Fruit fly (Drosophila melanogaster) whole organism: ENCODE results near the gene Ir94d.

Experiments
- CG8478 ChIP-seq: fragments of >200 bp; optimal IDR thresholded peaks from 2 replicates; lab custom pipeline; 2018; ENCODE audit warnings: inconsistent platforms
- Dll ChIP-seq: fragments of >200 bp; optimal IDR thresholded peaks from 2 replicates; lab custom pipeline; 2017
- EcR ChIP-seq, 2 experiments: fragments of >200 bp; optimal IDR thresholded peaks; 2 replicates each; lab custom pipeline; 2017; ENCODE audit warnings: missing biosample characterization in 2 of 2, missing genetic modification characterization in 2 of 2, missing genetic modification reagents in 2 of 2
- pan ChIP-seq: fragments of >200 bp; optimal IDR thresholded peaks from 2 replicates; lab custom pipeline; 2017
- psq ChIP-seq: fragments of >200 bp; optimal IDR thresholded peaks from 2 replicates; lab custom pipeline; 2017
- usp ChIP-seq: fragments of >200 bp; optimal IDR thresholded peaks from 2 replicates; lab custom pipeline; 2017; ENCODE audit warnings: missing biosample characterization, missing genetic modification characterization, mixed read lengths

The Ir94d gene

DNA sequence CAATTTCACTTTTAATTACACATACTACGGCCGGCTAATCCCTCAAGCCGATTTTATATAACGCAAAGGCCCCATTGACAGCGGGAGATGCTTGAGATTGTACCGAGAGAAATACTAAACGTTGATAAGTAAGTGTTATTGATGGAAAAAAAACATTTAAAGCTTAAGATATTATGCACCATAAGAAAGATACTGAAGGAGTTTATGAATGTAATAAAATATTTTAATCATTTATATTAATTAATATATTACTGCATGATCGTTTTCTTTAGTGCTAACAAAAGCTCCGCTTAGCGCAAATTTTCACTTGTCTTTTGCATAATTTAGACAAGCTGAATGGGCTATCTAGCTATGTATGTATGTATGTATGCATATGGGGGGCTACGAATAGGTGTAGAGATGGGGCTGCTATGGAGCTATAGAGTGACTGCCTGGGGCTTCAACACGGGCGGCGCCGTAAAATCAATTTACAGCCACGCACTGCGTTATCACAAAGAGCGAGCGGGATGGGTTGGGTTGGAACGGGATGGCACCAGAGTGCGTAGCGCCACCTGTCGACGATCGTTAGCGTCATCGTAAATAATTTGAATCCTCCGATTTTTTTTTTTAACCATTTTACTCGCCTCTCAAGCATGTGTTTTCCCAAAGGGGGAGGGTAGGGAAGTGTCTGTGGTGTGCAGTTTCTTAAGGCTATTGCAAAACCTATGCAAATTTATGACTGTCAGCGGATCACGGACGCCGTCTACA, 5.9 kb upstream of the Ir94d start:
- TF ChIP-seq Dll (lab: Kevin White, UChicago) = no peak
- no peak for TF ChIP-seq psq
- no peak for TF ChIP-seq CG8478 (lab: Kevin White, UChicago)
- no peak for TF ChIP-seq usp
- no peak for TF ChIP-seq EcR (GFP tag; optimal IDR thresholded peaks at IDR 0.05; lab: Kevin White, UChicago)
- no peak for TF ChIP-seq pan (lab: Kevin White, UChicago)

dm6 chr3R:23398979-23399378, 3.6 kb upstream of the Ir94d start:
- TF ChIP-seq usp = no peak

- TF ChIP-seq CG8478 (lab: Kevin White, UChicago) (no peak), pan (lab: Kevin White, UChicago) (no peak), psq (no peak), Dll (lab: Kevin White, UChicago) (no peak), usp (no peak), EcR (GFP tag; optimal IDR thresholded peaks at IDR 0.05; lab: Kevin White, UChicago) (no peak)
These were observed 2.9 kb upstream of the Ir94d start for dm6 chr3R:23399679-23400078.

- TF ChIP-seq EcR (GFP tag; optimal IDR thresholded peaks at IDR 0.05; lab: Kevin White, UChicago) (no peak), Dll (lab: Kevin White, UChicago) (no peak), usp (no peak), psq (no peak), CG8478 (lab: Kevin White, UChicago) (no peak), pan (lab: Kevin White, UChicago) (no peak)
These were observed 1.1 kb upstream of the Ir94d start for dm6 chr3R:23401519-23401918.

DNA sequence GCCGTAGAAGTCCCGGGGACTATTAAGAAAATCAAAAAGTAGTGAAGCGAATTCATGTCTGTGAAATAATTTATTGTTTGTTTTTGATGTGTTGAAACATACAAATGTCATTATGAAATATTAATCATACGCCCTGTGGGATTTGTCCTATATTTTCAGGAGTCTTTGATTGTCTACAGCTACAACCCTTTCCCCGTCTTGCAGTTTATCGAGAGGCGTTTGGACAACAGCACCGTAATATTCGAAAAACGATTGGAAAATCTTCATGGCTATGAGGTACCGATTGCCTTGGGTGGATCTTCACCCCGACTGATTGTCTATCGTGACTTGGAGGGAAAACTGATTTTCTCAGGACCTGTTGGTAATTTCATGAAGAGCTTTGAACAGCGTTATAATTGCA, 1.0 kb downstream of the Ir94d start, which contains the start of gene CG17380:
TSS of gene CG17380 (minus strand) at position 101 of the 400 bp plus-strand sequence.
- TF ChIP-seq pan (lab: Kevin White, UChicago) = no peak
- TF ChIP-seq psq = no peak
- no peak for TF ChIP-seq CG8478 (lab: Kevin White, UChicago)

- TF ChIP-seq usp (no peak), Dll (lab: Kevin White, UChicago) (no peak), psq (no peak), EcR (GFP tag; optimal IDR thresholded peaks at IDR 0.05; lab: Kevin White, UChicago) (no peak), CG8478 (lab: Kevin White, UChicago) (no peak), pan (lab: Kevin White, UChicago) (no peak)
These were observed 2.6 kb downstream of the Ir94d start, which contains the start of gene Ir94e for dm6 chr3R:23405209-23405608. Ir94e (plus strand) TSS chr3R:23405509.

dm6 chr3R:23407880-23408279, 5.3 kb downstream of the Ir94d start:
- no peak for TF ChIP-seq pan (lab: Kevin White, UChicago)
- TF ChIP-seq psq = no peak
- TF ChIP-seq usp = no peak
- no peak for TF ChIP-seq Dll (lab: Kevin White, UChicago)
- TF ChIP-seq EcR (GFP tag; optimal IDR thresholded peaks at IDR 0.05; lab: Kevin White, UChicago) = no peak
- TF ChIP-seq CG8478 (lab: Kevin White, UChicago) = no peak

- TF ChIP-seq pan (lab: Kevin White, UChicago) (no peak), EcR (GFP tag; optimal IDR thresholded peaks at IDR 0.05; lab: Kevin White, UChicago) (no peak), CG8478 (lab: Kevin White, UChicago) (no peak), psq (no peak), Dll (lab: Kevin White, UChicago) (no peak), usp (no peak)
These were observed 14.0 kb downstream of the Ir94d start for dm6 chr3R:23416579-23416978.

- TF ChIP-seq psq = no peak
- no peak for TF ChIP-seq pan (lab: Kevin White, UChicago)
- TF ChIP-seq EcR (GFP tag; optimal IDR thresholded peaks at IDR 0.05; lab: Kevin White, UChicago) = no peak
- TF ChIP-seq Dll (lab: Kevin White, UChicago) = no peak
- no peak for TF ChIP-seq CG8478 (lab: Kevin White, UChicago)
- TF ChIP-seq usp = no peak
These were observed 15.0 kb downstream of the Ir94d start for dm6 chr3R:23417650-23418049.

DNA sequence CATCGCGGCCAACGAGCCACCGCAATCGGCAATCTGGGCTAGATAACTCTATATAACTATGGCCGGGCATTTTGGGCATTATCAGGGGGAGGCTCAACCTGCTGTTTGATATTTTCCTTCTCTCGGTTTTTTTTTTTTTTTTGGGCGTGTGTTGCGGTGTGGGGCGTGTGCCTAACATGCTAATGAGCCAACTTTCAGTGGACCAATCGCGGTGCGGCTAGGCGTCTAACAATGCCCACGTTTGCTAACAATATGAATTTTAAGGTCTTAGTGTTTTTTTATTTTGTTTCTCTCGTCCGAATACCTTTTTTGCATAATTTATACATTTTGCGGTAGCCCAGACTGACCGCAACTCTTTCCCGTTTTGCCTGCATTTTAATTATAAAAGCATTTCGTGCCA, 19.3 kb downstream of the Ir94d start:
- TF ChIP-seq pan (lab: Kevin White, UChicago) = no peak
- TF ChIP-seq Dll (lab: Kevin White, UChicago) = no peak
- TF ChIP-seq CG8478 (lab: Kevin White, UChicago) = no peak
- no peak for TF ChIP-seq EcR (GFP tag; optimal IDR thresholded peaks at IDR 0.05; lab: Kevin White, UChicago)
- no peak for TF ChIP-seq psq
- no peak for TF ChIP-seq usp

dm6 chr3R:23425107-23425506, 22.5 kb downstream of the Ir94d start:
- TF ChIP-seq Dll (lab: Kevin White, UChicago) (no peak), CG8478 (lab: Kevin White, UChicago) (no peak), usp (no peak), psq (no peak), EcR (GFP tag; optimal IDR thresholded peaks at IDR 0.05; lab: Kevin White, UChicago) (no peak), pan (lab: Kevin White, UChicago) (no peak)

dm6 chr3R:23425929-23426328, 23.3 kb downstream of the Ir94d start, which contains the start of gene CG43694:
CG43694 (minus strand) TSS chr3R:23426029.
- TF ChIP-seq psq = no peak
- no peak for TF ChIP-seq EcR (GFP tag; optimal IDR thresholded peaks at IDR 0.05; lab: Kevin White, UChicago)
- no peak for TF ChIP-seq usp
- no peak for TF ChIP-seq pan (lab: Kevin White, UChicago)
- TF ChIP-seq Dll (lab: Kevin White, UChicago) = no peak
- TF ChIP-seq CG8478 (lab: Kevin White, UChicago) = no peak

DNA sequence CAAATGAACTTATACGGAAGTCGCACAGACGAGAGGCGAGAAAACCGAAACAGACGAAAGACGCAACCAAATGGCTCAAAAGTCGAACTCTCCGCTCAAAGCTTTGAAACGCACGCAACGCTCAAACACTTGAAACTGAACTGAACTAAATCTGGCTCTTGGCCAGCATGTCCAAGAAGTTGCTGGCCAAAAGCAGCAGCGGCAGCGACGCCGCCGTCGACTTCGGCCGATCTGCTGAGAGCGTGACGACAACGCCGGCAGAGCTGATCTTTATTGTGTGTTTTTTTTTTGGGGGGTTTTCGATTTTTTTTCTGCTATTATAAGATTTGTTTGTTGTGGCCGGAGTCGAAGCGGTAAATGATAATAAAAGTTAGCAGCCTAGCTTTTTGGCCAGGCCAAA, 28.7 kb downstream of the Ir94d start:
- TF ChIP-seq Dll (lab: Kevin White, UChicago) (no peak), psq (no peak), CG8478 (lab: Kevin White, UChicago) (no peak), usp (no peak), pan (lab: Kevin White, UChicago) (no peak), EcR (GFP tag; optimal IDR thresholded peaks at IDR 0.05; lab: Kevin White, UChicago) (no peak)
